Fruit fly (Drosophila melanogaster): ENCODE data around the gene Nprl2.

Nprl2 gene

DNA sequence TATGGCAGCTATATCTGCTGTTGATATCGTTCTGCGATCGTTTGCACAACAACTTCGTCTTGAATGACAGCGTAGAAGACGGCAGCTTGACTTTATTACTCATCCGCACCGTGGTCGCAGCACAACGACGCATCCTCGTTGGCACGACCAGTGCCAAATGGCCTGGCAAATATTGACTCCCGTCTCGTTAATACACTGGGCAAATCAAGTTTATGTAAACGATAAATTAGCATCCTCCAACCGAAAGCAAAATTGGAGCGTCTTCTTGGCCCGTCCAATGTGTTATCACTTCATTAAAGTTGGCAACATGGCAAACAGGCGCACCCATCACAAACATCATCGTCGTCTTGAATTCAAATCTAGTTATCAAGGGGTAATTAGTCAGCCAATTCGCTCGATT, 33.3 kb upstream of the Nprl2 start (continued):
- TF ChIP-seq CG8290 (GFP tag; optimal IDR thresholded peaks at IDR 0.05): no peak
- TF ChIP-seq CG8290 (tag; optimal IDR thresholded peaks at IDR 0.05): peak in 1 of 2 experiments; percentile 30
- no peak for TF ChIP-seq CG17359 (tag; optimal IDR thresholded peaks at IDR 0.05)
- TF ChIP-seq CG7271 (tag; optimal IDR thresholded peaks at IDR 0.05): no peak
- TF ChIP-seq CG3726 (GFP tag; IDR thresholded peaks at IDR 0.05): no peak
- no peak for TF ChIP-seq sc (optimal IDR thresholded peaks at IDR 0.05)
- no peak for TF ChIP-seq sc (GFP tag; optimal IDR thresholded peaks at IDR 0.05)
- no peak for TF ChIP-seq CG16863 (GFP tag; optimal IDR thresholded peaks at IDR 0.05)
- TF ChIP-seq CG12942 (GFP tag; optimal IDR thresholded peaks at IDR 0.05): no peak
- no peak for TF ChIP-seq CG10321 (GFP tag; IDR thresholded peaks at IDR 0.05)
- TF ChIP-seq chinmo (GFP tag; IDR thresholded peaks at IDR 0.05; ENCODE audit: partially characterized antibody): 0 out of 4 replicates have a peak, but pooled peaks have one; percentile 10
- TF ChIP-seq CG10979 (tag; optimal IDR thresholded peaks at IDR 0.05): no peak
- TF ChIP-seq ttk (GFP tag; IDR thresholded peaks at IDR 0.05): no peak
- TF ChIP-seq CG18764 (GFP tag; optimal IDR thresholded peaks at IDR 0.05): no peak
- TF ChIP-seq run (tag; optimal IDR thresholded peaks at IDR 0.05): no peak
- no peak for TF ChIP-seq cato (GFP tag; optimal IDR thresholded peaks at IDR 0.05; ENCODE audit: borderline replicate concordance)
- TF ChIP-seq CG4282 (GFP tag; optimal IDR thresholded peaks at IDR 0.05): no peak
- TF ChIP-seq bcd (GFP tag; optimal IDR thresholded peaks at IDR 0.05): no peak
- no peak for TF ChIP-seq otp (GFP tag; IDR thresholded peaks at IDR 0.05)
- no peak for TF ChIP-seq Six4 (GFP tag; optimal IDR thresholded peaks at IDR 0.05)
- TF ChIP-seq CHES-1-like (GFP tag; optimal IDR thresholded peaks at IDR 0.05): no peak
- no peak for TF ChIP-seq pb (GFP tag; optimal IDR thresholded peaks at IDR 0.05)
- TF ChIP-seq Bgb (GFP tag; IDR thresholded peaks at IDR 0.05; ENCODE audit: partially characterized antibody): no peak
- TF ChIP-seq ATbp (GFP tag; optimal IDR thresholded peaks at IDR 0.05): no peak
- peak; percentile 15 for TF ChIP-seq CG15514 (GFP tag; optimal IDR thresholded peaks at IDR 0.05)
- peak; percentile 8; the same call in 1 of the 2 replicates for TF ChIP-seq danr (GFP tag; IDR thresholded peaks at IDR 0.05)
- TF ChIP-seq CG32532 (GFP tag; IDR thresholded peaks at IDR 0.05): no peak
- TF ChIP-seq CG34422 (GFP tag; IDR thresholded peaks at IDR 0.05): no peak
- TF ChIP-seq schlank (tag; optimal IDR thresholded peaks at IDR 0.05): peak; percentile 10
- TF ChIP-seq CG15601 (tag; optimal IDR thresholded peaks at IDR 0.05): no peak
- no peak for TF ChIP-seq Atf3 (GFP tag; optimal IDR thresholded peaks at IDR 0.05)
- no peak for TF ChIP-seq lola (GFP tag; optimal IDR thresholded peaks at IDR 0.05)
- TF ChIP-seq Hand (GFP tag; optimal IDR thresholded peaks at IDR 0.05): no peak
- no peak for TF ChIP-seq al (GFP tag; IDR thresholded peaks at IDR 0.05)
- no peak for TF ChIP-seq pum (GFP tag; optimal IDR thresholded peaks at IDR 0.05)
- TF ChIP-seq nom (GFP tag; optimal IDR thresholded peaks at IDR 0.05): no peak
- peak; percentile 9 for TF ChIP-seq CG10543 (GFP tag; optimal IDR thresholded peaks at IDR 0.05)
- no peak for TF ChIP-seq fd96Cb (tag; optimal IDR thresholded peaks at IDR 0.05)
- TF ChIP-seq CG10565 (GFP tag; optimal IDR thresholded peaks at IDR 0.05): no peak
- TF ChIP-seq CG3281 (GFP tag; optimal IDR thresholded peaks at IDR 0.05): peak; percentile 7
- TF ChIP-seq CG12104 (GFP tag; optimal IDR thresholded peaks at IDR 0.05): no peak
- TF ChIP-seq dpn (GFP tag; optimal IDR thresholded peaks at IDR 0.05): no peak
- TF ChIP-seq CG12219 (GFP tag; optimal IDR thresholded peaks at IDR 0.05): no peak
- TF ChIP-seq ara (GFP tag; IDR thresholded peaks at IDR 0.05): no peak
- TF ChIP-seq CG10462 (GFP tag; optimal IDR thresholded peaks at IDR 0.05): no peak
- TF ChIP-seq CG32772 (GFP tag; IDR thresholded peaks at IDR 0.05): no peak
- no peak for TF ChIP-seq crc (GFP tag; optimal IDR thresholded peaks at IDR 0.05)
- no peak for TF ChIP-seq inv (GFP tag; IDR thresholded peaks at IDR 0.05; ENCODE audit: partially characterized antibody)
- TF ChIP-seq Ssrp (tag; optimal IDR thresholded peaks at IDR 0.05): no peak
- TF ChIP-seq gro (GFP tag; optimal IDR thresholded peaks at IDR 0.05): no peak
- TF ChIP-seq CG12769 (tag; optimal IDR thresholded peaks at IDR 0.05): peak; percentile 21
- TF ChIP-seq CG1832 (GFP tag; optimal IDR thresholded peaks at IDR 0.05): no peak
